Worm (Caenorhabditis elegans): Measurements from ENCODE around the gene clec-230.

DNA sequence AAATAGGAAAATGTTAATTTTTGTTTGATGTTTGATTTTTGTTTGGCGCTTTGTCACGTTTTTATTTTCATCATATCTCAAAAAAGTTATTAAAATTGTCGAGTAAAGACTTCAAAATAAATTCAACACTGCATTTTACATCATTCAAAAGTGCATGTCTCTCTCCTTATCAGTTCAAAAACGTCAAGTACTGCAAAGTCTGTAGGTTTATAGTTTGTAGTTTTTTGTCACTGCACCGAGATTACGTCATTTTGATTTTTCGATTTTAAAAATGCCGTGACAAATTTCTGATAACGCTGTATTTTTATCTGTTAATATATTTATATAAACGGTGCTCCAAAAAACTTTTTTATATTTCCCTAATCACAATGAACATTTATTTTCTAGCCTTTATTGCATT is 5.7 kb upstream of the clec-230 start, which contains the start of gene C29F3.7:
- TF ChIP-seq snpc-1.1 (tag; optimal IDR thresholded peaks at IDR 0.05; ENCODE audit: insufficient read depth) (no peak), him-1 (tag; optimal IDR thresholded peaks at IDR 0.05) (no peak), nhr-179 (tag; optimal IDR thresholded peaks at IDR 0.05) (no peak), lsl-1 (GFP tag; optimal IDR thresholded peaks at IDR 0.05) (no peak), ceh-58 (GFP tag; IDR thresholded peaks at IDR 0.05) (no peak), lin-26 (GFP tag; IDR thresholded peaks at IDR 0.05) (no peak), aptf-3 (GFP tag; IDR thresholded peaks at IDR 0.05) (no peak), B0336.3 (GFP tag; IDR thresholded peaks at IDR 0.05) (no peak), F10E7.11 (tag; optimal IDR thresholded peaks at IDR 0.05) (no peak), F39B2.1 (GFP tag; IDR thresholded peaks at IDR 0.05) (no peak), hlh-26 (GFP tag; conservative IDR thresholded peaks at IDR 0.05) (no peak), ama-1 (optimal IDR thresholded peaks at IDR 0.05) (no peak), ama-1 (GFP tag; optimal IDR thresholded peaks at IDR 0.05) (no peak), attf-5 (GFP tag; optimal IDR thresholded peaks at IDR 0.05) (no peak)

Measured in whole organism, young adult.